Worm (Caenorhabditis elegans): ENCODE results near the gene wago-4.

DNA sequence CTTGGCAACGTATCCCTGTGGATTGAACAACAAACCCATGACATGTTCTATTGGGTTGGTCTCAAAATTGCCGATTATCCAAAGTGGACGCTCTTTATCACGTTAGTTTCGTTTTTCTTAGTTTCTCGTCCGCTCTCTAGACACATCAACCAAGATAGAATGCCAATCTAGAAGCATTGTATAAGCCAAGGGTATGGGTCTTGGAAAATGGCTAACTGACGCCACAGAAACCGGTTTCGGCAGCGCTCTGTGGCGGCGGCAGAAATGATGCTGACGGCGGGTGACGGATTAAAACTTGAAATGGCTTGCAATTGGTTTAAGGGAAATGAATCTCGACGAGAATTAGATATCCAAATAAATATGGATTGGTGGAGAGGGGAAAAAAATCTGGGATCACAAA lies 46.2 kb downstream of the wago-4 start:
- TF ChIP-seq lsy-2 (tag; optimal IDR thresholded peaks at IDR 0.05) (no peak), snpc-4 (tag; optimal IDR thresholded peaks at IDR 0.05) (no peak), nhr-25 (tag; optimal IDR thresholded peaks at IDR 0.05) (no peak), ama-1 (optimal IDR thresholded peaks at IDR 0.05) (no peak), mab-5 (tag; optimal IDR thresholded peaks at IDR 0.05) (no peak), egl-27 (tag; optimal IDR thresholded peaks at IDR 0.05) (no peak)
